Worm (Caenorhabditis elegans) whole organism, mixed stage, embryonic: Measurements from ENCODE around the gene djr-1.1.
A peak's percentile ranks its signal among the peaks of the same experiment; 100 is the strongest.

Experiments used
- M03D4.4 ChIP-seq: sonication (generic microtip); optimal IDR thresholded peaks from 2 replicates; lab custom pipeline; 2017; ENCODE audit warnings: mild to moderate bottlenecking, missing genetic modification characterization, missing compliant biosample characterization
- bed-3 ChIP-seq: fragments of 200-800 bp; sonication (Bioruptor generic); optimal IDR thresholded peaks from 3 replicates; lab custom pipeline; 2018; ENCODE audit warnings: mild to moderate bottlenecking, missing genetic modification characterization, moderate library complexity, missing compliant biosample characterization
- blmp-1 ChIP-seq: fragments of 150-350 bp; optimal IDR thresholded peaks from 2 replicates; lab custom pipeline; 2014; ENCODE audit warnings: missing biosample characterization, missing genetic modification characterization
- ceh-39 ChIP-seq: fragments of 150-350 bp; optimal IDR thresholded peaks from 2 replicates; lab custom pipeline; 2014; ENCODE audit warnings: missing biosample characterization, missing genetic modification characterization
- ceh-43 ChIP-seq: fragments of 200-800 bp; sonication (Bioruptor generic); optimal IDR thresholded peaks from 2 replicates; lab custom pipeline; 2018; ENCODE audit warnings: mild to moderate bottlenecking, missing genetic modification characterization, moderate library complexity, missing compliant biosample characterization
- ceh-83 ChIP-seq: fragments of 200-800 bp; sonication (Bioruptor generic); optimal IDR thresholded peaks from 2 replicates; lab custom pipeline; 2018; ENCODE audit warnings: mild to moderate bottlenecking, missing genetic modification characterization, missing compliant biosample characterization
- ces-1 ChIP-seq: fragments of 150-350 bp; optimal IDR thresholded peaks from 2 replicates; lab custom pipeline; 2014; ENCODE audit warnings: missing biosample characterization, missing genetic modification reagents, missing genetic modification characterization
- cnd-1 ChIP-seq: fragments of 200-800 bp; sonication (Bioruptor generic); optimal IDR thresholded peaks from 2 replicates; lab custom pipeline; 2018; ENCODE audit warnings: mild to moderate bottlenecking, missing genetic modification characterization, missing compliant biosample characterization
- drap-1 ChIP-seq: fragments of 200-800 bp; sonication (Bioruptor generic); optimal IDR thresholded peaks from 3 replicates; lab custom pipeline; 2018; ENCODE audit warnings: mild to moderate bottlenecking, missing genetic modification characterization, missing compliant biosample characterization
- elt-1 ChIP-seq: sonication (generic microtip); optimal IDR thresholded peaks from 2 replicates; lab custom pipeline; 2017; ENCODE audit warnings: missing genetic modification characterization, mild to moderate bottlenecking, missing compliant biosample characterization, antibody characterized with exemption, moderate library complexity, borderline replicate concordance; ENCODE audit not compliant: insufficient read depth
- elt-3 ChIP-seq: fragments of 150-350 bp; optimal IDR thresholded peaks from 2 replicates; lab custom pipeline; 2014; ENCODE audit warnings: missing biosample characterization, missing genetic modification characterization
- flh-1 ChIP-seq: fragments of 200-800 bp; sonication (Bioruptor generic); optimal IDR thresholded peaks from 2 replicates; lab custom pipeline; 2018; ENCODE audit warnings: mild to moderate bottlenecking, missing genetic modification characterization, moderate library complexity, missing compliant biosample characterization
- ham-2 ChIP-seq: fragments of 200-800 bp; sonication (Bioruptor generic); optimal IDR thresholded peaks from 2 replicates; lab custom pipeline; 2018; ENCODE audit warnings: mild to moderate bottlenecking, missing genetic modification characterization, missing compliant biosample characterization
- hlh-1 ChIP-seq: fragments of 150-350 bp; optimal IDR thresholded peaks from 2 replicates; lab custom pipeline; 2014; ENCODE audit warnings: missing biosample characterization, missing genetic modification reagents, missing genetic modification characterization
- lin-13 ChIP-seq: fragments of 150-350 bp; optimal IDR thresholded peaks from 2 replicates; lab custom pipeline; 2014; ENCODE audit warnings: missing biosample characterization, missing genetic modification characterization
- mab-5 ChIP-seq: fragments of 150-350 bp; optimal IDR thresholded peaks from 2 replicates; lab custom pipeline; 2014; ENCODE audit warnings: missing biosample characterization, missing genetic modification characterization
- mep-1 ChIP-seq: fragments of 150-350 bp; optimal IDR thresholded peaks from 2 replicates; lab custom pipeline; 2017; ENCODE audit warnings: missing biosample characterization, missing genetic modification reagents, missing genetic modification characterization, inconsistent platforms
- nhr-2 ChIP-seq: fragments of 150-350 bp; optimal IDR thresholded peaks from 2 replicates; lab custom pipeline; 2014; ENCODE audit warnings: missing biosample characterization, missing genetic modification characterization
- nhr-237 ChIP-seq: fragments of 150-350 bp; optimal IDR thresholded peaks from 2 replicates; lab custom pipeline; 2014; ENCODE audit warnings: missing biosample characterization, missing genetic modification characterization
- nhr-28 ChIP-seq: fragments of 150-350 bp; optimal IDR thresholded peaks from 2 replicates; lab custom pipeline; 2014; ENCODE audit warnings: missing biosample characterization, missing genetic modification characterization
- pha-4 ChIP-seq: fragments of 150-350 bp; optimal IDR thresholded peaks from 2 replicates; lab custom pipeline; 2018; ENCODE audit warnings: missing biosample characterization, missing genetic modification reagents, missing genetic modification characterization
- sem-2 ChIP-seq: fragments of 200-800 bp; sonication (Bioruptor generic); optimal IDR thresholded peaks from 2 replicates; lab custom pipeline; 2018; ENCODE audit warnings: mild to moderate bottlenecking, missing genetic modification characterization, missing compliant biosample characterization
- snpc-4 ChIP-seq: fragments of 150-350 bp; optimal IDR thresholded peaks from 2 replicates; lab custom pipeline; 2014; ENCODE audit warnings: missing biosample characterization, missing genetic modification characterization
- sptf-1 ChIP-seq: sonication (generic microtip); optimal IDR thresholded peaks from 2 replicates; lab custom pipeline; 2017; ENCODE audit warnings: mild to moderate bottlenecking, missing genetic modification characterization, moderate library complexity, missing compliant biosample characterization
- unc-120 ChIP-seq: sonication (generic microtip); optimal IDR thresholded peaks from 2 replicates; lab custom pipeline; 2017; ENCODE audit warnings: missing genetic modification characterization, missing compliant biosample characterization; ENCODE audit not compliant: poor library complexity, severe bottlenecking
- unc-39 ChIP-seq: fragments of 150-350 bp; optimal IDR thresholded peaks from 2 replicates; lab custom pipeline; 2014; ENCODE audit warnings: missing biosample characterization, missing genetic modification characterization
- zip-8 ChIP-seq: fragments of 150-350 bp; optimal IDR thresholded peaks from 2 replicates; lab custom pipeline; 2014; ENCODE audit warnings: missing biosample characterization, missing genetic modification characterization
- ztf-11 ChIP-seq: fragments of 150-350 bp; optimal IDR thresholded peaks from 2 replicates; lab custom pipeline; 2014; ENCODE audit warnings: missing biosample characterization, missing genetic modification characterization

djr-1.1 gene

ce11 chrII:332419-332818 lies 42.0 kb downstream of the djr-1.1 start, which contains the start of gene cbn-1:
Gene cbn-1 (minus strand): TSS chrII:332519.
- no peak for TF ChIP-seq M03D4.4 (tag; lab: Kevin White, UChicago)
- TF ChIP-seq zip-8 = no peak
- TF ChIP-seq, all 35 proteins: peak for 0

ce11 chrII:333853-334449 lies 43.6 kb downstream of the djr-1.1 start:
- no peak for TF ChIP-seq M03D4.4 (tag; lab: Kevin White, UChicago)
- peak; percentile 90 for TF ChIP-seq blmp-1 (tag; lab: Kevin White, UChicago)

- TF ChIP-seq unc-39 (tag; lab: Kevin White, UChicago) (no peak), elt-1 (tag; lab: Kevin White, UChicago) (no peak), hlh-1 (no peak), bed-3 (GFP tag; lab: Kevin White, UChicago) (no peak), nhr-237 (tag; lab: Kevin White, UChicago) (no peak), ham-2 (GFP tag; lab: Kevin White, UChicago) (no peak), cnd-1 (no peak), lin-13 (tag; lab: Kevin White, UChicago) (no peak), ceh-39 (no peak), elt-3 (tag; lab: Kevin White, UChicago) (no peak)
- TF ChIP-seq, all 35 proteins: peak for 0
Observed at ce11 chrII:334828-335227, 44.4 kb downstream of the djr-1.1 start.

- TF ChIP-seq ham-2 (GFP tag; lab: Kevin White, UChicago) = peak; percentile 57
- peak; percentile 87 for TF ChIP-seq blmp-1 (tag; lab: Kevin White, UChicago)
- TF ChIP-seq ceh-43 = no peak
- TF ChIP-seq nhr-28 (tag; lab: Kevin White, UChicago) = no peak
- TF ChIP-seq snpc-4 (tag; lab: Kevin White, UChicago) = no peak
- no peak for TF ChIP-seq mep-1 (tag; lab: Kevin White, UChicago)
- TF ChIP-seq drap-1 = no peak
- TF ChIP-seq, all 35 proteins: peak for 2
Observed at ce11 chrII:337233-337832, 47.0 kb downstream of the djr-1.1 start, which contains the start of gene cpn-2. Gene cpn-2 (plus strand): TSS chrII:337782.

ce11 chrII:340224-340623 lies 49.8 kb downstream of the djr-1.1 start, which contains the start of gene clc-31:
Gene clc-31 (plus strand): TSS chrII:340524.
- TF ChIP-seq nhr-2 (no peak), zip-8 (no peak), sem-2 (GFP tag; lab: Kevin White, UChicago) (no peak), hlh-1 (no peak), sptf-1 (tag; lab: Kevin White, UChicago) (no peak), unc-120 (tag; lab: Kevin White, UChicago) (no peak), snpc-4 (tag; lab: Kevin White, UChicago) (no peak), cnd-1 (no peak), lin-13 (tag; lab: Kevin White, UChicago) (no peak), mep-1 (tag; lab: Kevin White, UChicago) (no peak)
- TF ChIP-seq, all 35 proteins: peak for 0

ce11 chrII:340714-341113 lies 50.3 kb downstream of the djr-1.1 start:
- no peak for TF ChIP-seq ceh-83 (GFP tag; lab: Kevin White, UChicago)
- TF ChIP-seq unc-120 (tag; lab: Kevin White, UChicago) = no peak
- no peak for TF ChIP-seq hlh-1
- TF ChIP-seq ham-2 (GFP tag; lab: Kevin White, UChicago) = no peak
- no peak for TF ChIP-seq snpc-4 (tag; lab: Kevin White, UChicago)
- no peak for TF ChIP-seq sptf-1 (tag; lab: Kevin White, UChicago)
- no peak for TF ChIP-seq pha-4 (tag; lab: Kevin White, UChicago)

- no peak for TF ChIP-seq mep-1 (tag; lab: Kevin White, UChicago)
- TF ChIP-seq unc-39 (tag; lab: Kevin White, UChicago) = no peak
- TF ChIP-seq ces-1 (GFP tag; lab: Kevin White, UChicago) = no peak
- no peak for TF ChIP-seq ztf-11 (tag; lab: Kevin White, UChicago)
- TF ChIP-seq unc-120 (tag; lab: Kevin White, UChicago) = no peak
- TF ChIP-seq ham-2 (GFP tag; lab: Kevin White, UChicago) = no peak
- TF ChIP-seq ceh-39 = no peak
- TF ChIP-seq flh-1 (GFP tag; lab: Kevin White, UChicago) = no peak
- no peak for TF ChIP-seq sem-2 (GFP tag; lab: Kevin White, UChicago)
- TF ChIP-seq hlh-1 = no peak
- TF ChIP-seq mab-5 (tag; lab: Kevin White, UChicago) = no peak
- TF ChIP-seq, all 35 proteins: peak for 0
Observed at ce11 chrII:341282-341681, 50.9 kb downstream of the djr-1.1 start.
